Worm (Caenorhabditis elegans): ENCODE measurements around the gene ZK899.7.

ZK899.7 gene

DNA sequence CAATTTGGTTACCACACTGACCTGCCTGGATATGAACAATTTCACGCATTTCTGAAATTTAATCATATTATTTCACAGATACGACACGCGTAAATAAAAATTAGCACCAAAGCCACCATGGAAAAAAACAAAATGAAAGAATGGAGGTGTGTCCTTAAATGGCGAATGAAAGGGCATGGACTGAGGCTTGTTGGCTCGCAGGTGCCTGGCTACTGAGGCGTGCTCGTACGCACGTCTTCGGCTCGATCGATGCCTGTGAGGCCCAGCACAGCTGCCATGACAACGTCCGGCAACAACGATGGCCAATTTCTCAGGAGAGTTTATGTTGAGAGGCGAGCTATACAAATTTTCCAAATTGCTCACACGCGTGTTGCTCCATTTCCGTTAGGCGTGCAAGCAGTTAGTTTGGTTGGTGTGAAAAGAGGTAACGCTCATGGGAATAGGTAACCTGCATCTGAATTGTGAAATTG, 12.4 kb downstream of the ZK899.7 start, which contains the start of gene tbb-4:
TSS of gene tbb-4 (minus strand) at position 51 of the 470 bp plus-strand sequence.
- TF ChIP-seq fkh-10 (GFP tag; optimal IDR thresholded peaks at IDR 0.05) = no peak
- peak; percentile 80 for TF ChIP-seq fkh-8 (tag; optimal IDR thresholded peaks at IDR 0.05)

- TF ChIP-seq dpl-1 (GFP tag; optimal IDR thresholded peaks at IDR 0.05) (peak in 1 of 3 experiments; percentile 20), nhr-47 (tag; optimal IDR thresholded peaks at IDR 0.05) (peak; percentile 20), lsy-2 (tag; optimal IDR thresholded peaks at IDR 0.05) (peak; percentile 4 to 44), snu-23 (GFP tag; optimal IDR thresholded peaks at IDR 0.05) (peak; percentile 80), lin-14 (GFP tag; optimal IDR thresholded peaks at IDR 0.05) (peak; percentile 83), lin-35 (GFP tag; optimal IDR thresholded peaks at IDR 0.05) (peak in 1 of 2 experiments; percentile 68), swsn-7 (tag; optimal IDR thresholded peaks at IDR 0.05) (peak; percentile 38), mep-1 (tag; optimal IDR thresholded peaks at IDR 0.05) (peak; percentile 36), blmp-1 (tag; optimal IDR thresholded peaks at IDR 0.05) (peak; percentile 63), ceh-82 (tag; optimal IDR thresholded peaks at IDR 0.05) (peak in 1 of 3 experiments; percentile 29), sox-4 (tag; optimal IDR thresholded peaks at IDR 0.05) (no peak), tbx-2 (tag; optimal IDR thresholded peaks at IDR 0.05) (peak; percentile 32), rnt-1 (tag; optimal IDR thresholded peaks at IDR 0.05) (peak; percentile 57), xbp-1 (tag; optimal IDR thresholded peaks at IDR 0.05) (peak; percentile 36), grh-1 (GFP tag; IDR thresholded peaks at IDR 0.05) (no peak), nhr-77 (tag; optimal IDR thresholded peaks at IDR 0.05) (peak; percentile 56), nhr-90 (tag; optimal IDR thresholded peaks at IDR 0.05; ENCODE audit: poor library complexity) (peak; percentile 51), skn-1 (tag; optimal IDR thresholded peaks at IDR 0.05) (peak; percentile 25), mdl-1 (tag; optimal IDR thresholded peaks at IDR 0.05) (peak in 1 of 2 experiments; percentile 59), isw-1 (GFP tag; IDR thresholded peaks at IDR 0.05) (no peak), nhr-28 (tag; optimal IDR thresholded peaks at IDR 0.05) (no peak), elt-3 (tag; optimal IDR thresholded peaks at IDR 0.05) (peak in 5 of 6 experiments; percentile 4 to 54 (median 16)), ztf-4 (tag; optimal IDR thresholded peaks at IDR 0.05) (peak; percentile 44), nhr-71 (tag; optimal IDR thresholded peaks at IDR 0.05) (peak; percentile 72), nhr-85 (tag) (peak; percentile 85), C34B4.2 (tag; optimal IDR thresholded peaks at IDR 0.05) (no peak), nhr-20 (tag; optimal IDR thresholded peaks at IDR 0.05) (peak; percentile 95), ceh-90 (tag; optimal IDR thresholded peaks at IDR 0.05) (no peak), elt-2 (tag; optimal IDR thresholded peaks at IDR 0.05) (peak; percentile 81), efl-3 (GFP tag; optimal IDR thresholded peaks at IDR 0.05) (no peak), unc-86 (tag; optimal IDR thresholded peaks at IDR 0.05) (no peak)
Observed at ce11 chrX:9431002-9431482, 18.2 kb downstream of the ZK899.7 start, which contains the start of gene B0272.3. TSS of gene B0272.3 (plus strand) at chrX:9431432.

- TF ChIP-seq nhr-20 (tag; optimal IDR thresholded peaks at IDR 0.05) = peak; percentile 58
- TF ChIP-seq lin-35 (GFP tag; optimal IDR thresholded peaks at IDR 0.05) = peak in 1 of 2 experiments; percentile 29
- peak; percentile 7 for TF ChIP-seq lin-14 (GFP tag; optimal IDR thresholded peaks at IDR 0.05)
- peak; percentile 89 for TF ChIP-seq elt-2 (tag; optimal IDR thresholded peaks at IDR 0.05)
- no peak for TF ChIP-seq fos-1 (tag; optimal IDR thresholded peaks at IDR 0.05)
- peak; percentile 8 for TF ChIP-seq nhr-71 (tag; optimal IDR thresholded peaks at IDR 0.05)
Observed at ce11 chrX:9428059-9428458, 21.2 kb downstream of the ZK899.7 start, which contains the start of gene B0272.4. TSS of gene B0272.4 (plus strand) at chrX:9428431.

DNA sequence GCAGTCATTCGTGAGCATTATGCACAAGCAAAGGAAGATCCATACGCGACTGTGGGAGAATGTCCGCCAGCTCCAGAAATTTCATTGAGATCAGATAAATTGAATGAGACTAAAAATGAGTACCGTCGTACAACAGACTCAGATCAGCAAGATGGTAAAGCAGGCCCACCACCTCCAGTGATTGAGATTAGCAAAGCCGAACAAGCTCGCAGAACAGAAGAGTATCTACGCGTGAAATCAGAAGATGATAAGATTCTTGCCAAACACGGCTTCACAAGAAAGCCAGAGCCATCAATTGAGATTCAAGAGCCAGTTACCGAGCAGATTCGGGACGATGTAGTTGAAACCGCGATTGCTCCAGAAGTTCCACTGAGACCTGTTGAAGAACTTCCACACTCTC, 31.3 kb downstream of the ZK899.7 start:
- TF ChIP-seq ets-5 (GFP tag; IDR thresholded peaks at IDR 0.05) (no peak), efl-1 (optimal IDR thresholded peaks at IDR 0.05) (no peak), efl-1 (GFP tag; optimal IDR thresholded peaks at IDR 0.05 in 1 of 2) (peak in 1 of 2 experiments; percentile 90), nhr-84 (tag; optimal IDR thresholded peaks at IDR 0.05) (no peak), pag-3 (tag; optimal IDR thresholded peaks at IDR 0.05; ENCODE audit: borderline replicate concordance, insufficient read depth) (no peak), lir-3 (tag; optimal IDR thresholded peaks at IDR 0.05; ENCODE audit: poor library complexity) (no peak)

All from whole organism, L1 larva.